Fruit fly (Drosophila melanogaster) Kc167 (cell line): ENCODE data around the gene CG11737.

Experiments used
- Myc ChIP-seq: fragments of >200 bp; optimal IDR thresholded peaks from 2 replicates; lab custom pipeline; 2017; ENCODE audit warnings: missing external identifiers
- Sin3A ChIP-seq: fragments of >200 bp; optimal IDR thresholded peaks from 2 replicates; lab custom pipeline; 2018; ENCODE audit warnings: missing external identifiers
- h ChIP-seq: fragments of >200 bp; optimal IDR thresholded peaks from 3 replicates; lab custom pipeline; 2018; ENCODE audit warnings: missing external identifiers
- insv ChIP-seq: fragments of >200 bp; optimal IDR thresholded peaks from 3 replicates; lab custom pipeline; 2018; ENCODE audit warnings: missing external identifiers
- psq ChIP-seq: fragments of >200 bp; optimal IDR thresholded peaks from 2 replicates; lab custom pipeline; 2017; ENCODE audit warnings: missing external identifiers
- ttk ChIP-seq: sonication (Bioruptor generic); optimal IDR thresholded peaks from 2 replicates; lab custom pipeline; 2017; ENCODE audit warnings: missing external identifiers

- TF ChIP-seq psq (lab: Kevin White, UChicago) (no peak), Sin3A (lab: Kevin White, UChicago) (no peak), ttk (no peak), Myc (lab: Kevin White, UChicago) (no peak), insv (lab: Kevin White, UChicago) (no peak), h (no peak)
Measured at dm6 chr3R:8552308-8552707, 34.6 kb downstream of the CG11737 start, which contains the start of gene Or85d.
